Fruit fly (Drosophila melanogaster): ENCODE results near the gene CG11357.

The CG11357 gene

dm6 chr3L:4548380-4548779 lies 6.5 kb downstream of the CG11357 start:
- TF ChIP-seq pan (optimal IDR thresholded peaks at IDR 0.05) = no peak
- no peak for TF ChIP-seq usp (GFP tag; optimal IDR thresholded peaks at IDR 0.05)
- no peak for TF ChIP-seq psq (optimal IDR thresholded peaks at IDR 0.05)
- no peak for TF ChIP-seq EcR (GFP tag; optimal IDR thresholded peaks at IDR 0.05)
- no peak for TF ChIP-seq CG8478 (optimal IDR thresholded peaks at IDR 0.05)
- TF ChIP-seq Dll (optimal IDR thresholded peaks at IDR 0.05) = no peak

dm6 chr3L:4549341-4549740 lies 7.5 kb downstream of the CG11357 start:
- TF ChIP-seq CG8478 (optimal IDR thresholded peaks at IDR 0.05) = no peak
- TF ChIP-seq EcR (GFP tag; optimal IDR thresholded peaks at IDR 0.05) = no peak
- no peak for TF ChIP-seq psq (optimal IDR thresholded peaks at IDR 0.05)
- no peak for TF ChIP-seq usp (GFP tag; optimal IDR thresholded peaks at IDR 0.05)
- TF ChIP-seq pan (optimal IDR thresholded peaks at IDR 0.05) = no peak
- TF ChIP-seq Dll (optimal IDR thresholded peaks at IDR 0.05) = no peak

dm6 chr3L:4550153-4550802 lies 8.4 kb downstream of the CG11357 start:
- no peak for TF ChIP-seq psq (optimal IDR thresholded peaks at IDR 0.05)

dm6 chr3L:4551810-4552209 lies 10.0 kb downstream of the CG11357 start:
- no peak for TF ChIP-seq EcR (GFP tag; optimal IDR thresholded peaks at IDR 0.05)

- TF ChIP-seq CG8478 (optimal IDR thresholded peaks at IDR 0.05) (no peak), pan (optimal IDR thresholded peaks at IDR 0.05) (no peak)
Measured at dm6 chr3L:4553395-4553794, 11.5 kb downstream of the CG11357 start.

dm6 chr3L:4554216-4554615 lies 12.4 kb downstream of the CG11357 start:
- TF ChIP-seq CG8478 (optimal IDR thresholded peaks at IDR 0.05) (no peak), usp (GFP tag; optimal IDR thresholded peaks at IDR 0.05) (no peak), Dll (optimal IDR thresholded peaks at IDR 0.05) (no peak)

dm6 chr3L:4555136-4555535 lies 13.3 kb downstream of the CG11357 start, which contains the start of gene CG33777:
CG33777 (minus strand) TSS chr3L:4555236.
- TF ChIP-seq pan (optimal IDR thresholded peaks at IDR 0.05) (no peak), EcR (GFP tag; optimal IDR thresholded peaks at IDR 0.05) (no peak), usp (GFP tag; optimal IDR thresholded peaks at IDR 0.05) (no peak), CG8478 (optimal IDR thresholded peaks at IDR 0.05) (no peak), Dll (optimal IDR thresholded peaks at IDR 0.05) (no peak), psq (optimal IDR thresholded peaks at IDR 0.05) (no peak)

- TF ChIP-seq psq (optimal IDR thresholded peaks at IDR 0.05) = no peak
- TF ChIP-seq EcR (GFP tag; optimal IDR thresholded peaks at IDR 0.05) = no peak
- no peak for TF ChIP-seq CG8478 (optimal IDR thresholded peaks at IDR 0.05)
- TF ChIP-seq pan (optimal IDR thresholded peaks at IDR 0.05) = no peak
- no peak for TF ChIP-seq Dll (optimal IDR thresholded peaks at IDR 0.05)
- no peak for TF ChIP-seq usp (GFP tag; optimal IDR thresholded peaks at IDR 0.05)
Measured at dm6 chr3L:4555787-4556186, 13.9 kb downstream of the CG11357 start, which contains the start of gene CG42540. CG42540 (plus strand) TSS chr3L:4556087.

- TF ChIP-seq EcR (GFP tag; optimal IDR thresholded peaks at IDR 0.05) (no peak), CG8478 (optimal IDR thresholded peaks at IDR 0.05) (no peak), usp (GFP tag; optimal IDR thresholded peaks at IDR 0.05) (no peak), Dll (optimal IDR thresholded peaks at IDR 0.05) (no peak), pan (optimal IDR thresholded peaks at IDR 0.05) (no peak), psq (optimal IDR thresholded peaks at IDR 0.05) (no peak)
Measured at dm6 chr3L:4556831-4557355, 15.0 kb downstream of the CG11357 start.

dm6 chr3L:4574439-4574838 lies 32.6 kb downstream of the CG11357 start:
- TF ChIP-seq CG8478 (optimal IDR thresholded peaks at IDR 0.05) = no peak
- TF ChIP-seq pan (optimal IDR thresholded peaks at IDR 0.05) = no peak
- TF ChIP-seq Dll (optimal IDR thresholded peaks at IDR 0.05) = no peak
- no peak for TF ChIP-seq EcR (GFP tag; optimal IDR thresholded peaks at IDR 0.05)
- no peak for TF ChIP-seq psq (optimal IDR thresholded peaks at IDR 0.05)

- TF ChIP-seq psq (optimal IDR thresholded peaks at IDR 0.05) = no peak
- no peak for TF ChIP-seq CG8478 (optimal IDR thresholded peaks at IDR 0.05)
- TF ChIP-seq pan (optimal IDR thresholded peaks at IDR 0.05) = no peak
- TF ChIP-seq usp (GFP tag; optimal IDR thresholded peaks at IDR 0.05) = no peak
- TF ChIP-seq Dll (optimal IDR thresholded peaks at IDR 0.05) = no peak
- TF ChIP-seq EcR (GFP tag; optimal IDR thresholded peaks at IDR 0.05) = no peak
Measured at dm6 chr3L:4575392-4575791, 33.5 kb downstream of the CG11357 start.

dm6 chr3L:4590051-4590450 lies 48.2 kb downstream of the CG11357 start:
- TF ChIP-seq usp (GFP tag; optimal IDR thresholded peaks at IDR 0.05) = no peak
- TF ChIP-seq pan (optimal IDR thresholded peaks at IDR 0.05) = no peak
- TF ChIP-seq psq (optimal IDR thresholded peaks at IDR 0.05) = no peak
- TF ChIP-seq CG8478 (optimal IDR thresholded peaks at IDR 0.05) = no peak
- TF ChIP-seq EcR (GFP tag; optimal IDR thresholded peaks at IDR 0.05) = no peak
- no peak for TF ChIP-seq Dll (optimal IDR thresholded peaks at IDR 0.05)

dm6 chr3L:4599747-4600146 lies 57.9 kb downstream of the CG11357 start:
- TF ChIP-seq pan (optimal IDR thresholded peaks at IDR 0.05) (no peak), CG8478 (optimal IDR thresholded peaks at IDR 0.05) (no peak), psq (optimal IDR thresholded peaks at IDR 0.05) (no peak), EcR (GFP tag; optimal IDR thresholded peaks at IDR 0.05) (no peak), usp (GFP tag; optimal IDR thresholded peaks at IDR 0.05) (no peak), Dll (optimal IDR thresholded peaks at IDR 0.05) (no peak)

Data from whole organism.